Worm (Caenorhabditis elegans): ENCODE data around the gene nlp-25.

- TF ChIP-seq W03F9.2 (tag; optimal IDR thresholded peaks at IDR 0.05): no peak
- TF ChIP-seq him-1 (tag; optimal IDR thresholded peaks at IDR 0.05): no peak
- TF ChIP-seq dao-5 (tag; optimal IDR thresholded peaks at IDR 0.05): no peak
Measured at ce11 chrV:19632546-19632945, 26.6 kb downstream of the nlp-25 start, which contains the start of gene Y43F8C.5.

Data from whole organism, L4/young adult.